Fruit fly (Drosophila melanogaster): ENCODE results near the gene CG13639.

Gene CG13639

DNA sequence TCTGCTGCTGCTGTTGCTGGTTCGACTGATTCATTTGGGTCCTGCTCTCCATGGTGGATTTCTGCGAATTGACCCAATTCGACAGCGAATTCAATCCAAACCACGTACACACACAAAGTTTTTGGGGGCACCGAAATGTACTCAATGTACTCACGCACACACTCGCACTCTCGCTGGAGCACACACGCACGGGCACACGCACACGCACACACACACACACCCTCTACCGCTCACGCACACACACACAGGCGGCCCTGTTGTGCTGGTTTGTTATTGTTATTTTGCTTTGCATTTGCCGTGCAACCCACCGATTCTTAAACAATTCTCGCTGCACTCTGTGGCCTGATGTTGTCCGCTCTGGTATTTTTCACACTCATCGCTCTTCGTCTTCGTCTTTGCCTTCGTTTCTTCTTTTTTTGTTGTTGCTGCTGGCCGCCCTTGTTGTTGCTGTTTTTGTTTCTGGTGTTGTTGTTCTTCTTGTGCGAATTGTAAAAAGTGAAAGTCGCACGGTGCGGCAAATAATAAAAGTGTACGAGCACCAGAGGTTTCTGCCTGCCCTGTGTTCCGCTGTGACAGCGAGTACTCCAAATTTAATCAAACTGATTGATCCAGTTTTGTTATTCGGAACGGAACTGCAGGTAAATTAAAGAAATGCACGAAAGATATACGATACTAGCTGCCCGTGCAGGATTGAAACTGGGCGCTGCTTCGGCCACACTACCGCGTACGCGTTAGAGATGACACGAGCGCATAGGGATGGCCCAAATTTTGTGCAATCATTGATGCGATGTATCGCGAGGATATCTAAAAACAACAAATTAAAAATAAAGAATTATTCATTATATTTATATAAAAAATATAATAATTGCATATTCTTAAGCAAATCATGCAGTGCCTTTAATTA, 16.0 kb upstream of the CG13639 start, which contains the start of gene CG3744 (continued):
- TF ChIP-seq CG17359 (tag; optimal IDR thresholded peaks at IDR 0.05) = peak; percentile 90
- peak; percentile 54 for TF ChIP-seq CG9437 (GFP tag; optimal IDR thresholded peaks at IDR 0.05)
- TF ChIP-seq CG31365 (tag; optimal IDR thresholded peaks at IDR 0.05) = no peak
- no peak for TF ChIP-seq sqz (GFP tag; optimal IDR thresholded peaks at IDR 0.05)
- TF ChIP-seq oc (tag; optimal IDR thresholded peaks at IDR 0.05) = peak; percentile 78
- TF ChIP-seq CG33213 (GFP tag; optimal IDR thresholded peaks at IDR 0.05) = peak; percentile 81
- TF ChIP-seq CG4730 (GFP tag; IDR thresholded peaks at IDR 0.05) = peak; percentile 84
- TF ChIP-seq CG1647 (GFP tag; optimal IDR thresholded peaks at IDR 0.05) = peak; percentile 77
- peak; percentile 18 for TF ChIP-seq HmgD (GFP tag; optimal IDR thresholded peaks at IDR 0.05)

DNA sequence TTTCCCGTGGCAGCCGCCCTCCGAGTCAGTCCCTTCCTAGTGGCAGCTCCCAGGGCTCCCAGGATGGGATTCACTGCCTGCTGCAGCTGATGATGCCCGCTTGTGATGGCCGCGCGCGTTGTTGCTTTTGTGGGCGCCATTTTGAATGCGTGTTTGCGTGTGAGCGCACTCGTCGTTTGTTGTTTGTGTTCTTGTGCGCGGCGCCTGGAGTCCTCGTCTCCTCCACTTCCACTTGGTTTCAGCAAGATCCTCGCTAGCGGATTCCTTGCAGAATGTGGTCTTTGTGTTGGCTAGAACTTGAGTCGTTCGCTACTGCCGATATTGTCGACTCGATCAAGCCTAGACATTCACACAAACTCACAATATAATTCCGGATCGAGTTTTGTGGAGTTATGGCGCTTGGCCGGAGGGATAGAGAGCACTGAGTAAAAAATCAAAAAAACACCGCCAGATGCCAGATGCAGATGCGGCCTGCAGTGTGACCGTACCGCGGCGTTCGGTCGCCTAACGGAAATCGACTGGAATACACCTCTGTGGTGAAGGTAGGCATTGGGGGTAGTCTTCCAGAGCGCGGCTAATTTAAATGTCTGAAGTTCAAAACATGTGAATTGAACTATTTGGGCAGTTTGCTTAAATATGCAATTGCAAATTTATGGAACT, 10.4 kb upstream of the CG13639 start, which contains the start of gene CycB3:
CycB3 (minus strand) TSS at position 428 of the 660 bp plus-strand sequence.
- TF ChIP-seq Ravus (GFP tag; IDR thresholded peaks at IDR 0.05) (no peak), dmrt11E (tag; optimal IDR thresholded peaks at IDR 0.05) (peak; percentile 31), Ssrp (tag; optimal IDR thresholded peaks at IDR 0.05) (no peak), cg (GFP tag; optimal IDR thresholded peaks at IDR 0.05) (peak; percentile 1), esg (GFP tag; conservative IDR thresholded peaks at IDR 0.05) (no peak), otp (GFP tag; IDR thresholded peaks at IDR 0.05) (no peak), gem (tag; optimal IDR thresholded peaks at IDR 0.05) (no peak), CG4424 (GFP tag; optimal IDR thresholded peaks at IDR 0.05) (no peak), Bteb2 (GFP tag; optimal IDR thresholded peaks at IDR 0.05) (no peak), E2f1 (GFP tag; IDR thresholded peaks at IDR 0.05) (no peak), emc (GFP tag; optimal IDR thresholded peaks at IDR 0.05) (no peak), CTCF (GFP tag; optimal IDR thresholded peaks at IDR 0.05) (peak; percentile 58), CG12236 (GFP tag; optimal IDR thresholded peaks at IDR 0.05) (no peak), sob (GFP tag; IDR thresholded peaks at IDR 0.05) (peak; percentile 19; the same call in 1 of the 2 replicates), kni (GFP tag; optimal IDR thresholded peaks at IDR 0.05) (peak; percentile 55), CG12219 (GFP tag; optimal IDR thresholded peaks at IDR 0.05) (peak; percentile 26), Hey (tag; optimal IDR thresholded peaks at IDR 0.05) (no peak), mirr (GFP tag; optimal IDR thresholded peaks at IDR 0.05) (peak; percentile 22), H2.0 (GFP tag; IDR thresholded peaks at IDR 0.05) (no peak), CG11247 (GFP tag; IDR thresholded peaks at IDR 0.05) (no peak), h (optimal IDR thresholded peaks at IDR 0.05) (no peak), CG14441 (GFP tag; IDR thresholded peaks at IDR 0.05) (no peak), CG17829 (tag; optimal IDR thresholded peaks at IDR 0.05) (peak; percentile 54), CG1603 (tag; optimal IDR thresholded peaks at IDR 0.05) (peak; percentile 91), fd102C (GFP tag; optimal IDR thresholded peaks at IDR 0.05) (no peak), Opbp (GFP tag; IDR thresholded peaks at IDR 0.05; ENCODE audit: partially characterized antibody) (peak; percentile 56; the same call in 2 of the 3 replicates), cad (GFP tag; optimal IDR thresholded peaks at IDR 0.05) (no peak), CG1792 (GFP tag; optimal IDR thresholded peaks at IDR 0.05) (no peak), CG34224 (GFP tag; IDR thresholded peaks at IDR 0.05; ENCODE audit: partially characterized antibody) (no peak), en (GFP tag; optimal IDR thresholded peaks at IDR 0.05) (no peak), CG14014 (GFP tag; IDR thresholded peaks at IDR 0.05) (0 out of 2 replicates have a peak, but pooled peaks have one; percentile 31), ase (GFP tag; IDR thresholded peaks at IDR 0.05) (peak; percentile 36; the same call in 1 of the 3 replicates), dan (GFP tag; IDR thresholded peaks at IDR 0.05) (no peak), CrebB (tag; optimal IDR thresholded peaks at IDR 0.05) (no peak), Dfd (GFP tag; optimal IDR thresholded peaks at IDR 0.05) (no peak), unpg (GFP tag; optimal IDR thresholded peaks at IDR 0.05) (no peak), CG2116 (GFP tag; optimal IDR thresholded peaks at IDR 0.05) (peak; percentile 99), CHES-1-like (GFP tag; optimal IDR thresholded peaks at IDR 0.05) (peak; percentile 39), CG12391 (tag; optimal IDR thresholded peaks at IDR 0.05) (peak; percentile 31)
